Worm (Caenorhabditis elegans): ENCODE measurements around the gene ceh-100.

- TF ChIP-seq fos-1 (tag; optimal IDR thresholded peaks at IDR 0.05) (no peak), snpc-4 (tag; optimal IDR thresholded peaks at IDR 0.05) (no peak)
Observed at ce11 chrII:12547547-12547946, 55.9 kb downstream of the ceh-100 start, which contains the start of gene F49C5.16.

Data from whole organism, L1 larva.